Worm (Caenorhabditis elegans) whole organism, L4/young adult: ENCODE measurements around the gene T11F9.22.

ENCODE experiments used
- W03F9.2 ChIP-seq: fragments of 150-350 bp; optimal IDR thresholded peaks from 2 replicates; lab custom pipeline; 2014; ENCODE audit warnings: missing biosample characterization, missing genetic modification characterization
- dao-5 ChIP-seq: sonication (generic microtip); optimal IDR thresholded peaks from 2 replicates; lab custom pipeline; 2016; ENCODE audit warnings: missing genotype, missing genetic modification characterization, moderate library complexity, missing compliant biosample characterization
- him-1 ChIP-seq: sonication (generic microtip); optimal IDR thresholded peaks from 2 replicates; lab custom pipeline; 2016; ENCODE audit warnings: missing genotype, missing genetic modification reagents, missing genetic modification characterization, missing compliant biosample characterization

ce11 chrV:11449404-11449803 lies 30.1 kb upstream of the T11F9.22 start:
- TF ChIP-seq dao-5 (tag; lab: Kevin White, UChicago) (no peak), W03F9.2 (tag; lab: Kevin White, UChicago) (no peak), him-1 (tag; lab: Kevin White, UChicago) (no peak)
